Fruit fly (Drosophila melanogaster) whole organism, embryonic: ENCODE results near the gene Rpp14a.

ENCODE experiments used
- ATbp ChIP-seq: fragments of 200-800 bp; sonication (Bioruptor generic); optimal IDR thresholded peaks from 2 replicates; lab custom pipeline; 2017; ENCODE audit warnings: missing biosample characterization, mild to moderate bottlenecking, missing genetic modification characterization, missing genetic modification reagents
- Aef1 ChIP-seq: fragments of 200-800 bp; sonication (Bioruptor generic); IDR thresholded peaks from 3 replicates; pipeline ENCODE4 v1.3.6; 2022; ENCODE audit warnings: missing biosample characterization, missing genetic modification characterization
- Antp ChIP-seq: fragments of 200-800 bp; sonication (Bioruptor generic); optimal IDR thresholded peaks from 3 replicates; lab custom pipeline; 2016; ENCODE audit warnings: missing biosample characterization, missing genetic modification characterization
- Atf3 ChIP-seq: fragments of 200-800 bp; sonication (Bioruptor generic); optimal IDR thresholded peaks from 3 replicates; lab custom pipeline; 2016; ENCODE audit warnings: missing biosample characterization, missing genetic modification characterization
- C15 ChIP-seq: fragments of 200-800 bp; sonication (Bioruptor generic); IDR thresholded peaks from 3 replicates; pipeline ENCODE4 v1.3.6; 2022; ENCODE audit warnings: missing biosample characterization, missing genetic modification characterization
- CG10147 ChIP-seq: fragments of 200-800 bp; sonication (Bioruptor generic); optimal IDR thresholded peaks from 2 replicates; lab custom pipeline; 2019; ENCODE audit warnings: missing biosample characterization, mild to moderate bottlenecking, missing genetic modification characterization, moderate library complexity
- CG11504 ChIP-seq: fragments of 200-800 bp; sonication (Bioruptor generic); optimal IDR thresholded peaks from 3 replicates; lab custom pipeline; 2019; ENCODE audit warnings: missing biosample characterization, mild to moderate bottlenecking, missing genetic modification characterization, moderate library complexity
- CG11695 ChIP-seq: fragments of 200-800 bp; sonication (Bioruptor generic); IDR thresholded peaks from 3 replicates; pipeline ENCODE4 v1.3.6; 2022; ENCODE audit warnings: missing biosample characterization, missing genetic modification characterization
- CG12219 ChIP-seq: fragments of 200-800 bp; sonication (Bioruptor generic); optimal IDR thresholded peaks from 3 replicates; lab custom pipeline; 2018; ENCODE audit warnings: missing biosample characterization, mild to moderate bottlenecking, missing genetic modification characterization
- CG13296 ChIP-seq: fragments of 200-800 bp; sonication (Bioruptor generic); optimal IDR thresholded peaks from 3 replicates; lab custom pipeline; 2018; ENCODE audit warnings: missing biosample characterization, mild to moderate bottlenecking, missing genetic modification characterization
- CG14014 ChIP-seq: fragments of 200-800 bp; sonication (Bioruptor generic); IDR thresholded peaks from 2 replicates; pipeline ENCODE4 v1.3.6; 2022; ENCODE audit warnings: missing biosample characterization, missing genetic modification characterization
- CG15269 ChIP-seq: fragments of 200-800 bp; sonication (Bioruptor generic); optimal IDR thresholded peaks from 2 replicates; lab custom pipeline; 2018; ENCODE audit warnings: missing biosample characterization, mild to moderate bottlenecking, missing genetic modification characterization, moderate library complexity
- CG17359 ChIP-seq: fragments of 200-800 bp; sonication (Bioruptor generic); optimal IDR thresholded peaks from 3 replicates; lab custom pipeline; 2018; ENCODE audit warnings: missing biosample characterization, mild to moderate bottlenecking, missing genetic modification characterization, moderate library complexity
- CG18764 ChIP-seq: fragments of 200-800 bp; sonication (Bioruptor generic); optimal IDR thresholded peaks from 3 replicates; lab custom pipeline; 2016; ENCODE audit warnings: missing biosample characterization, missing genetic modification characterization
- CG2889 ChIP-seq: fragments of 200-800 bp; sonication (Bioruptor generic); IDR thresholded peaks from 3 replicates; pipeline ENCODE4 v1.3.6; 2022; ENCODE audit warnings: missing biosample characterization, missing genetic modification characterization
- CG31224 ChIP-seq: fragments of 200-800 bp; sonication (Bioruptor generic); IDR thresholded peaks from 2 replicates; pipeline ENCODE4 v1.3.6; 2022; ENCODE audit warnings: missing biosample characterization, missing genetic modification characterization
- CG32772 ChIP-seq: fragments of 200-800 bp; sonication (Bioruptor generic); IDR thresholded peaks from 2 replicates; pipeline ENCODE4 v1.3.6; 2022; ENCODE audit warnings: missing biosample characterization, missing genetic modification characterization
- CG33557 ChIP-seq: fragments of 200-800 bp; sonication (Bioruptor generic); optimal IDR thresholded peaks from 2 replicates; lab custom pipeline; 2019; ENCODE audit warnings: missing biosample characterization, mild to moderate bottlenecking, missing genetic modification characterization, moderate library complexity
- CG4282 ChIP-seq: fragments of 200-800 bp; sonication (Bioruptor generic); optimal IDR thresholded peaks from 2 replicates; lab custom pipeline; 2016; ENCODE audit warnings: missing biosample characterization, missing genetic modification characterization
- CG43689 ChIP-seq: fragments of 200-800 bp; sonication (Bioruptor generic); IDR thresholded peaks from 2 replicates; pipeline ENCODE4 v1.3.6; 2022; ENCODE audit warnings: missing biosample characterization, missing genetic modification characterization
- CG4424 ChIP-seq: fragments of 200-800 bp; sonication (Bioruptor generic); optimal IDR thresholded peaks from 3 replicates; lab custom pipeline; 2016; ENCODE audit warnings: missing biosample characterization, missing genetic modification characterization
- CG5180 ChIP-seq: fragments of 200-800 bp; sonication (Bioruptor generic); optimal IDR thresholded peaks from 3 replicates; lab custom pipeline; 2017; ENCODE audit warnings: missing biosample characterization, missing genetic modification characterization, mild to moderate bottlenecking, moderate library complexity, missing genetic modification reagents
- CG9932 ChIP-seq: fragments of 200-800 bp; sonication (Bioruptor generic); IDR thresholded peaks from 2 replicates; pipeline ENCODE4 v1.3.6; 2022; ENCODE audit warnings: missing biosample characterization, missing genetic modification characterization
- E2f1 ChIP-seq: fragments of 200-800 bp; sonication (Bioruptor generic); IDR thresholded peaks from 2 replicates; pipeline ENCODE4 v1.3.6; 2022; ENCODE audit warnings: missing biosample characterization, missing genetic modification characterization
- Gug ChIP-seq: fragments of 200-800 bp; sonication (Bioruptor generic); IDR thresholded peaks from 4 replicates; pipeline ENCODE4 v1.3.6; 2022; ENCODE audit warnings: missing biosample characterization, missing genetic modification characterization
- H15 ChIP-seq: fragments of 200-800 bp; sonication (Bioruptor generic); IDR thresholded peaks from 3 replicates; pipeline ENCODE4 v1.3.6; 2022; ENCODE audit warnings: missing biosample characterization, missing genetic modification characterization
- H2.0 ChIP-seq: fragments of 200-800 bp; sonication (Bioruptor generic); IDR thresholded peaks from 2 replicates; pipeline ENCODE4 v1.3.6; 2022; ENCODE audit warnings: missing biosample characterization, missing genetic modification characterization
- HLH3B ChIP-seq: fragments of 200-800 bp; sonication (Bioruptor generic); IDR thresholded peaks from 2 replicates; pipeline ENCODE4 v1.3.6; 2022; ENCODE audit warnings: missing biosample characterization, missing genetic modification characterization
- Hand ChIP-seq: fragments of 200-800 bp; sonication (Bioruptor generic); optimal IDR thresholded peaks from 2 replicates; lab custom pipeline; 2017; ENCODE audit warnings: mild to moderate bottlenecking, missing biosample characterization, missing genetic modification reagents, missing genetic modification characterization
- Hr51 ChIP-seq, 2 experiments: fragments of 200-800 bp; sonication (Bioruptor generic); optimal IDR thresholded peaks; 2 replicates in 1 of 2; 3 replicates in 1 of 2; lab custom pipeline; 2016 to 2018; ENCODE audit warnings: missing biosample characterization in 2 of 2, missing genetic modification characterization in 2 of 2, mild to moderate bottlenecking in 1 of 2, moderate library complexity in 1 of 2
- Med ChIP-seq: fragments of 200-800 bp; sonication (Bioruptor generic); peaks from one replicate; lab custom pipeline; 2016; ENCODE audit warnings: missing biosample characterization, missing genetic modification characterization, mild to moderate bottlenecking, inconsistent platforms, moderate library complexity
- Meics ChIP-seq: fragments of 200-800 bp; sonication (Bioruptor generic); optimal IDR thresholded peaks from 2 replicates; lab custom pipeline; 2017; ENCODE audit warnings: missing biosample characterization, mild to moderate bottlenecking, missing genetic modification characterization
- Ravus ChIP-seq: fragments of 200-800 bp; sonication (Bioruptor generic); IDR thresholded peaks from 2 replicates; pipeline ENCODE4 v1.3.6; 2022; ENCODE audit warnings: missing biosample characterization, missing genetic modification characterization
- ara ChIP-seq: fragments of 200-800 bp; sonication (Bioruptor generic); IDR thresholded peaks from 2 replicates; pipeline ENCODE4 v1.3.6; 2022; ENCODE audit warnings: missing biosample characterization, missing genetic modification characterization
- dmrt99B ChIP-seq: fragments of 200-800 bp; sonication (Bioruptor generic); optimal IDR thresholded peaks from 2 replicates; lab custom pipeline; 2018; ENCODE audit warnings: missing biosample characterization, mild to moderate bottlenecking, missing genetic modification characterization, moderate library complexity
- dpn ChIP-seq, 2 experiments: fragments of 200-800 bp; sonication (Bioruptor generic); optimal IDR thresholded peaks; 3 replicates each; lab custom pipeline; 2016; ENCODE audit warnings: missing biosample characterization in 2 of 2, missing genetic modification characterization in 2 of 2
- fd3F ChIP-seq: fragments of 200-800 bp; sonication (Bioruptor generic); optimal IDR thresholded peaks from 2 replicates; lab custom pipeline; 2018; ENCODE audit warnings: missing biosample characterization, mild to moderate bottlenecking, missing genetic modification characterization, moderate library complexity
- gcm ChIP-seq: fragments of 200-800 bp; sonication (Bioruptor generic); optimal IDR thresholded peaks from 2 replicates; lab custom pipeline; 2019; ENCODE audit warnings: missing biosample characterization, mild to moderate bottlenecking, missing genetic modification characterization, moderate library complexity
- gem ChIP-seq: fragments of 200-800 bp; sonication (Bioruptor generic); optimal IDR thresholded peaks from 2 replicates; lab custom pipeline; 2019; ENCODE audit warnings: missing biosample characterization, mild to moderate bottlenecking, missing genetic modification characterization, moderate library complexity
- ind ChIP-seq: fragments of 200-800 bp; sonication (Bioruptor generic); optimal IDR thresholded peaks from 3 replicates; lab custom pipeline; 2016; ENCODE audit warnings: missing biosample characterization, missing genetic modification characterization
- mld ChIP-seq: fragments of 200-800 bp; sonication (Bioruptor generic); IDR thresholded peaks from 3 replicates; pipeline ENCODE4 v1.3.6; 2022; ENCODE audit warnings: missing biosample characterization, missing genetic modification characterization; ENCODE audit not compliant: partially characterized antibody
- prd ChIP-seq, 3 experiments: fragments of >200 bp in 2 of 3; fragments of 200-800 bp in 1 of 3; sonication (Bioruptor generic) in 1 of 3; optimal IDR thresholded peaks in 2 of 3; IDR thresholded peaks in 1 of 3; 2 replicates in 2 of 3; 3 replicates in 1 of 3; pipeline versions ENCODE4 v1.3.6 to Lab custom; 2017 to 2022; ENCODE audit warnings: missing biosample characterization in 1 of 3, missing genetic modification characterization in 1 of 3
- ranshi ChIP-seq: fragments of 200-800 bp; sonication (Bioruptor generic); IDR thresholded peaks from 2 replicates; pipeline ENCODE4 v1.3.6; 2022; ENCODE audit warnings: missing biosample characterization, missing genetic modification characterization
- sens-2 ChIP-seq: fragments of 200-800 bp; sonication (Bioruptor generic); IDR thresholded peaks from 2 replicates; pipeline ENCODE4 v1.3.6; 2022; ENCODE audit warnings: missing biosample characterization, missing genetic modification characterization
- sim ChIP-seq: fragments of 200-800 bp; sonication (Bioruptor generic); IDR thresholded peaks from 2 replicates; pipeline ENCODE4 v1.3.6; 2022; ENCODE audit warnings: missing biosample characterization, missing genetic modification characterization
- slbo ChIP-seq: fragments of 200-800 bp; sonication (Bioruptor generic); IDR thresholded peaks from 2 replicates; pipeline ENCODE4 v1.3.6; 2022; ENCODE audit warnings: missing biosample characterization, missing genetic modification characterization
- so ChIP-seq: fragments of 200-800 bp; sonication (Bioruptor generic); IDR thresholded peaks from 3 replicates; pipeline ENCODE4 v1.3.6; 2022; ENCODE audit warnings: missing biosample characterization, missing genetic modification characterization
- tgo ChIP-seq: fragments of 200-800 bp; sonication (Bioruptor generic); IDR thresholded peaks from 3 replicates; pipeline ENCODE4 v1.3.6; 2022; ENCODE audit warnings: missing biosample characterization, missing genetic modification characterization
- wor ChIP-seq: fragments of 200-800 bp; sonication (Bioruptor generic); IDR thresholded peaks from 2 replicates; pipeline ENCODE4 v1.3.6; 2022; ENCODE audit warnings: missing biosample characterization, missing genetic modification characterization
- zfh1 ChIP-seq: fragments of 200-800 bp; sonication (Bioruptor generic); IDR thresholded peaks from 3 replicates; pipeline ENCODE4 v1.3.6; 2022; ENCODE audit warnings: missing biosample characterization, missing genetic modification characterization

The Rpp14a gene

DNA sequence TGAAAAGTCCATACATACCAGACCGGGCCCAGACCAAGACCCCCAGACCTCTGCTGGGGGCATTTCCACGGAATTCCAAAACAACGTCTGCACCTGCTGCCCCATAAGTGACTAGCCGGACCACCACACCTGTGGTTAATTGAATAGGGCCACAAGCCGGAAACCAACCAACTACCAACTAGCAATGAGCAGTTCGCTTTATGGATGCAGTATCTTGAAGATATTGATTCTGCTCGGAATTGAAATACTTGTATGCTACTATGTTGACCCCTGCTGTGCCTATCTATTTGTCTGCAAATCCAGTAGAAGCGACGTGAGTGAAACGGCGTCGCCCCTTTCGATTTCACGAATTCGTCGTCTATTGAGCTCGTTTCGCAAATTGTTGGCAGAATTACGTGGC lies 39.2 kb downstream of the Rpp14a start (continued):
- TF ChIP-seq prd (optimal IDR thresholded peaks at IDR 0.05; lab: Kevin White, UChicago) (no peak), prd (GFP tag; IDR thresholded peaks at IDR 0.05; lab: Robert Waterston, UW) (peak; percentile 56; the same call in 1 of the 3 replicates), tgo (GFP tag; lab: Robert Waterston, UW) (peak; percentile 38; the same call in 1 of the 3 replicates), CG11504 (tag; lab: Kevin White, UChicago) (peak; percentile 30), zfh1 (GFP tag; lab: Robert Waterston, UW) (peak; percentile 53; the same call in 1 of the 3 replicates), CG12219 (GFP tag; lab: Kevin White, UChicago) (no peak), CG32772 (peak; percentile 32; the same call in 1 of the 2 replicates), CG17359 (tag; lab: Kevin White, UChicago) (peak; percentile 18), Atf3 (GFP tag; lab: Kevin White, UChicago) (peak; percentile 3), CG9932 (GFP tag; lab: Robert Waterston, UW) (peak; percentile 45), mld (GFP tag; lab: Robert Waterston, UW) (no peak), ATbp (GFP tag; lab: Kevin White, UChicago) (peak; percentile 41), gcm (GFP tag; lab: Kevin White, UChicago) (no peak), Ravus (GFP tag; lab: Robert Waterston, UW) (no peak), CG4424 (no peak), CG43689 (GFP tag; lab: Robert Waterston, UW) (no peak), ara (GFP tag; lab: Robert Waterston, UW) (no peak), fd3F (no peak), Antp (GFP tag; lab: Kevin White, UChicago) (peak; percentile 25), dmrt99B (tag; lab: Kevin White, UChicago) (peak; percentile 39), CG14014 (GFP tag; lab: Robert Waterston, UW) (0 out of 2 replicates have a peak, but pooled peaks have one; percentile 8), CG10147 (no peak), CG13296 (GFP tag; lab: Kevin White, UChicago) (no peak), Hand (GFP tag; lab: Kevin White, UChicago) (no peak), Hr51 (GFP tag; optimal IDR thresholded peaks at IDR 0.05; lab: Kevin White, UChicago) (no peak), E2f1 (GFP tag; lab: Robert Waterston, UW) (peak; percentile 13; the same call in 1 of the 2 replicates), H15 (0 out of 3 replicates have a peak, but pooled peaks have one; percentile 34), sim (no peak), slbo (GFP tag; lab: Robert Waterston, UW) (peak; percentile 55), so (0 out of 3 replicates have a peak, but pooled peaks have one; percentile 26), HLH3B (GFP tag; lab: Robert Waterston, UW) (0 out of 2 replicates have a peak, but pooled peaks have one; percentile 32), CG11695 (GFP tag; lab: Robert Waterston, UW) (peak; percentile 36; the same call in 1 of the 3 replicates), CG5180 (GFP tag; lab: Kevin White, UChicago) (no peak), CG2889 (GFP tag; lab: Robert Waterston, UW) (no peak), Med (peak; percentile 80), H2.0 (GFP tag; lab: Robert Waterston, UW) (peak; percentile 27; the same call in 1 of the 2 replicates), Gug (GFP tag; lab: Robert Waterston, UW) (peak; percentile 16; the same call in 1 of the 4 replicates), dpn (GFP tag; optimal IDR thresholded peaks at IDR 0.05; lab: Kevin White, UChicago) (peak; percentile 16 to 24), C15 (GFP tag; lab: Robert Waterston, UW) (no peak), sens-2 (GFP tag; lab: Robert Waterston, UW) (no peak), CG18764 (GFP tag; lab: Kevin White, UChicago) (no peak), CG31224 (no peak), ind (GFP tag; lab: Kevin White, UChicago) (peak; percentile 42), gem (tag; lab: Kevin White, UChicago) (peak; percentile 25), Meics (GFP tag; lab: Kevin White, UChicago) (peak; percentile 1), Aef1 (GFP tag; lab: Robert Waterston, UW) (peak; percentile 27; the same call in 1 of the 3 replicates), CG15269 (tag; lab: Kevin White, UChicago) (peak; percentile 5), wor (GFP tag; lab: Robert Waterston, UW) (no peak), CG4282 (GFP tag; lab: Kevin White, UChicago) (no peak), ranshi (GFP tag; lab: Robert Waterston, UW) (peak; percentile 46; the same call in 1 of the 2 replicates), CG33557 (no peak)
